Worm (Caenorhabditis elegans): ENCODE measurements around the gene clec-234.

clec-234 gene

DNA sequence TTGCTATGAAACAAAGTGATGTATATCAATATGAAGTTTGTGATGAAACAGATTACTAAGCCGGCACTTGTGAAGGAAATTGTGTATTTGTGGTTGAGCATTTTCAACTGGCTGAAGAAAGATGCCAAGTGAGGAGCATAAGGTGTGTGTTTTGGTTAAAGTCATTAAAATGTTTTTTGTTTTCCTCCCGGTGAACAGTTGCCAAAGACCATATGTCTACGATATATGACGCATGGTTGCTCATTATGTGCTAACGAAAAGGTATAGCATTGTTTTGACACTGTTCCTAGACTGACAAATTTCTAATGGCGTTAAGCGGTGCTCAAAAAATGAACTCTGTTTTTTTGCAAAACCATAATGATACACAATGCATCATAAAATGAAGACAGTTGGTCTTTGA, 16.4 kb downstream of the clec-234 start, which contains the start of gene str-55:
Gene str-55 (minus strand): TSS at position 101 of the 400 bp plus-strand sequence.
- TF ChIP-seq unc-30 (tag; optimal IDR thresholded peaks at IDR 0.05): no peak
- no peak for TF ChIP-seq lin-13 (GFP tag; optimal IDR thresholded peaks at IDR 0.05)
- TF ChIP-seq egl-27 (tag; optimal IDR thresholded peaks at IDR 0.05): no peak
- TF ChIP-seq Y116A8C.19 (tag; optimal IDR thresholded peaks at IDR 0.05; ENCODE audit: borderline replicate concordance): no peak
- TF ChIP-seq rnt-1 (tag; optimal IDR thresholded peaks at IDR 0.05): no peak
- no peak for TF ChIP-seq nhr-11 (tag; optimal IDR thresholded peaks at IDR 0.05)

DNA sequence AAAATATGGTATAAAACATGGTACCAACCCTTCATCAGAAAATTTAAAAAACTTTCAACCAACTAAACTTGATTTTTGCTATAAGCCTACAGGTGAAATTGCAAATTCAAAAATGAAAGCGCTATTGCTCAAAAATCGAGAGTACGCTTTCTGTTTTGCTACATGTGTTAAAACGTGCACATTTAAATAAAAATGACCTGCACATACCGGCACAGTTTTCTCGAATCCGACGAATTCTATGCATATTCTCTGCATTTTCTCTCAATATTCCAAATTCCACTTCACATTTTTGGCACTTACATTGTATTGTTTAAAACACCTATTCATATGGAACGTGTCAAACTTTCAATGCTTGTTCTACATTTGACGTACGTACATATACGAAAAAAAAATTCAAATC, 22.9 kb downstream of the clec-234 start, which contains the start of gene srh-145:
Gene srh-145 (plus strand): TSS at position 193 of the 400 bp plus-strand sequence.
- TF ChIP-seq fos-1 (tag; optimal IDR thresholded peaks at IDR 0.05) (no peak), ztf-11 (tag; optimal IDR thresholded peaks at IDR 0.05) (no peak), grh-1 (GFP tag; IDR thresholded peaks at IDR 0.05) (no peak), snpc-4 (tag; optimal IDR thresholded peaks at IDR 0.05) (no peak), unc-98 (GFP tag; IDR thresholded peaks at IDR 0.05) (no peak), ceh-63 (GFP tag; optimal IDR thresholded peaks at IDR 0.05) (no peak), sptf-1 (tag; optimal IDR thresholded peaks at IDR 0.05) (no peak), ztf-4 (tag; optimal IDR thresholded peaks at IDR 0.05) (no peak), nhr-20 (tag; optimal IDR thresholded peaks at IDR 0.05) (no peak), snu-23 (GFP tag; optimal IDR thresholded peaks at IDR 0.05) (no peak), mab-9 (GFP tag; IDR thresholded peaks at IDR 0.05) (no peak), elt-2 (tag; optimal IDR thresholded peaks at IDR 0.05) (no peak), lin-13 (GFP tag; optimal IDR thresholded peaks at IDR 0.05) (no peak), rnt-1 (tag; optimal IDR thresholded peaks at IDR 0.05) (no peak), mdl-1 (tag; optimal IDR thresholded peaks at IDR 0.05) (no peak)

DNA sequence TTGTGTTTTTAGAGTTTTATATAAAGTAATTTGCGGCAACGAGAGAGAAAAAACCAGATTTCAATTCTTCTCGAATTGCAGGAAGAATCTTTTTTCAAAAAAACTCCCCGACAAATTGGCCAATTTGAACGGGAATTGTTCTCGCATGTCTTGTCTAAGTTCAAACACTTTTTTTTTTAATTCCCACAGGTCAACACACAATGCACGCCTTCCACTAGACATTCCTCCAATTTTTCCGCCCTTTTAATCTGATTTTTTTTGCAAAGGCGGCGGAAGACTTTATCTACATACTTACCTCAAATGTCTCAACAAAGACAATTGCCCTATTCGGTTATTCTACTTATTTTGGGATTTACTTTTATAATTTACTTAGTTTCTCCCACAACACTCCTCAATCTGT, 25.7 kb downstream of the clec-234 start, which contains the start of gene F26D2.3:
Gene F26D2.3 (plus strand): TSS at position 301 of the 400 bp plus-strand sequence.
- TF ChIP-seq sox-4 (tag; optimal IDR thresholded peaks at IDR 0.05): no peak
- no peak for TF ChIP-seq elt-2 (tag; optimal IDR thresholded peaks at IDR 0.05)
- TF ChIP-seq hlh-4 (tag; optimal IDR thresholded peaks at IDR 0.05): no peak
- TF ChIP-seq ceh-63 (GFP tag; optimal IDR thresholded peaks at IDR 0.05): no peak
- TF ChIP-seq jun-1 (tag; optimal IDR thresholded peaks at IDR 0.05): no peak
- no peak for TF ChIP-seq ztf-11 (tag; optimal IDR thresholded peaks at IDR 0.05)
- no peak for TF ChIP-seq swsn-7 (tag; optimal IDR thresholded peaks at IDR 0.05)
- TF ChIP-seq xbp-1 (tag; optimal IDR thresholded peaks at IDR 0.05): no peak
- TF ChIP-seq ceh-88 (GFP tag; IDR thresholded peaks at IDR 0.05): no peak
- TF ChIP-seq C04F5.9 (tag; optimal IDR thresholded peaks at IDR 0.05): no peak
- TF ChIP-seq nhr-19 (GFP tag; conservative IDR thresholded peaks at IDR 0.05): no peak
- no peak for TF ChIP-seq aha-1 (tag; optimal IDR thresholded peaks at IDR 0.05)
- TF ChIP-seq rnt-1 (tag; optimal IDR thresholded peaks at IDR 0.05): no peak
- TF ChIP-seq unc-130 (tag; optimal IDR thresholded peaks at IDR 0.05): no peak
- TF ChIP-seq efl-1 (optimal IDR thresholded peaks at IDR 0.05): no peak
- TF ChIP-seq efl-1 (GFP tag; optimal IDR thresholded peaks at IDR 0.05 in 1 of 2): no peak
- TF ChIP-seq efl-3 (GFP tag; optimal IDR thresholded peaks at IDR 0.05): no peak
- TF ChIP-seq vab-15 (tag; optimal IDR thresholded peaks at IDR 0.05): no peak
- TF ChIP-seq pag-3 (tag; optimal IDR thresholded peaks at IDR 0.05; ENCODE audit: borderline replicate concordance, insufficient read depth): no peak
- TF ChIP-seq egl-27 (tag; optimal IDR thresholded peaks at IDR 0.05): no peak
- TF ChIP-seq lin-13 (GFP tag; optimal IDR thresholded peaks at IDR 0.05): no peak

DNA sequence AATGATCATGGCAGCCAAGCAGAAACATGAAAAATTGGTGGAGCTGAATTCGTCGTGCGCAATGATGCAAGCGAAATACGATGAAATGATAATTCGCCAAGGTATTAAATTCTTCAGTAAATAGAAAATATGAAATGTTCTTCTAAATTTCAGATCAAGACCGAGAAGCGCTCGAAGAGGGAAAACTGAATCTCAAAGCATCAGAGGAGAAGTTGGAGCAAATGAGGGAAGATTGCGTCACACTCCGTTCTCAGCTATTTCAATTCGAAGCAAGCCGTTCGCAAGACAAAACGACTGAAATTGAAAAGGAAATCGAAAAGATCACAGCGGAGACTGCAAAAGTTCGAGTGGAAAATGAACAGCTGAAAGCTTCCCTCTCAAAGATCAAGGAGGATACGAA, 27.0 kb downstream of the clec-234 start:
- TF ChIP-seq nhr-20 (tag; optimal IDR thresholded peaks at IDR 0.05) (no peak), ceh-90 (tag; optimal IDR thresholded peaks at IDR 0.05) (no peak), ces-1 (GFP tag; optimal IDR thresholded peaks at IDR 0.05) (no peak), efl-1 (optimal IDR thresholded peaks at IDR 0.05) (no peak), efl-1 (GFP tag; optimal IDR thresholded peaks at IDR 0.05 in 1 of 2) (no peak), zip-4 (GFP tag; optimal IDR thresholded peaks at IDR 0.05) (no peak), pax-3 (tag; optimal IDR thresholded peaks at IDR 0.05) (no peak), skn-1 (tag; optimal IDR thresholded peaks at IDR 0.05) (no peak), alr-1 (tag; optimal IDR thresholded peaks at IDR 0.05; ENCODE audit: borderline replicate concordance) (no peak), Y116A8C.19 (tag; optimal IDR thresholded peaks at IDR 0.05; ENCODE audit: borderline replicate concordance) (no peak), F16B12.6 (tag; optimal IDR thresholded peaks at IDR 0.05) (no peak), ama-1 (optimal IDR thresholded peaks at IDR 0.05) (no peak), sox-4 (tag; optimal IDR thresholded peaks at IDR 0.05) (no peak), fkh-10 (GFP tag; optimal IDR thresholded peaks at IDR 0.05) (no peak)

All from whole organism, L1 larva.